Fruit fly (Drosophila melanogaster) whole organism, embryonic: ENCODE data around the gene QIL1.

ENCODE experiments used
- Atf6 ChIP-seq: fragments of 200-800 bp; sonication (Bioruptor generic); IDR thresholded peaks from 2 replicates; pipeline ENCODE4 v1.3.6; 2022; ENCODE audit warnings: missing biosample characterization, missing genetic modification characterization
- CG10431 ChIP-seq: fragments of 200-800 bp; sonication (Bioruptor generic); optimal IDR thresholded peaks from 3 replicates; lab custom pipeline; 2018; ENCODE audit warnings: missing biosample characterization, mild to moderate bottlenecking, missing genetic modification characterization
- CG12104 ChIP-seq: fragments of 200-800 bp; sonication (Bioruptor generic); optimal IDR thresholded peaks from 3 replicates; lab custom pipeline; 2016; ENCODE audit warnings: missing biosample characterization, missing genetic modification characterization
- CG12155 ChIP-seq: fragments of 200-800 bp; sonication (Bioruptor generic); optimal IDR thresholded peaks from 3 replicates; lab custom pipeline; 2016; ENCODE audit warnings: missing biosample characterization, missing genetic modification characterization
- CG14014 ChIP-seq: fragments of 200-800 bp; sonication (Bioruptor generic); IDR thresholded peaks from 2 replicates; pipeline ENCODE4 v1.3.6; 2022; ENCODE audit warnings: missing biosample characterization, missing genetic modification characterization
- CG14860 ChIP-seq: fragments of 200-800 bp; sonication (Bioruptor generic); IDR thresholded peaks from 3 replicates; pipeline ENCODE4 v1.3.6; 2022; ENCODE audit warnings: missing biosample characterization, missing genetic modification characterization; ENCODE audit not compliant: partially characterized antibody
- CG1647 ChIP-seq: fragments of 200-800 bp; sonication (Bioruptor generic); optimal IDR thresholded peaks from 3 replicates; lab custom pipeline; 2016; ENCODE audit warnings: missing biosample characterization, missing genetic modification characterization
- CG17359 ChIP-seq: fragments of 200-800 bp; sonication (Bioruptor generic); optimal IDR thresholded peaks from 3 replicates; lab custom pipeline; 2018; ENCODE audit warnings: missing biosample characterization, mild to moderate bottlenecking, missing genetic modification characterization, moderate library complexity
- CG17385 ChIP-seq: fragments of 200-800 bp; sonication (Bioruptor generic); optimal IDR thresholded peaks from 3 replicates; lab custom pipeline; 2018; ENCODE audit warnings: missing biosample characterization, mild to moderate bottlenecking, missing genetic modification characterization
- CG18262 ChIP-seq: fragments of 200-800 bp; optimal IDR thresholded peaks from 3 replicates; lab custom pipeline; 2019; ENCODE audit warnings: missing biosample characterization, mild to moderate bottlenecking, missing genetic modification characterization, moderate library complexity
- CG18619 ChIP-seq: fragments of 200-800 bp; sonication (Bioruptor generic); optimal IDR thresholded peaks from 3 replicates; lab custom pipeline; 2017; ENCODE audit warnings: missing biosample characterization, mild to moderate bottlenecking, missing genetic modification characterization
- CG2116 ChIP-seq: fragments of 200-800 bp; sonication (Bioruptor generic); optimal IDR thresholded peaks from 3 replicates; lab custom pipeline; 2018; ENCODE audit warnings: missing biosample characterization, mild to moderate bottlenecking, missing genetic modification characterization
- CG2202 ChIP-seq: fragments of 200-800 bp; sonication (Bioruptor generic); optimal IDR thresholded peaks from 2 replicates; lab custom pipeline; 2018; ENCODE audit warnings: missing biosample characterization, mild to moderate bottlenecking, missing genetic modification characterization
- CG31224 ChIP-seq: fragments of 200-800 bp; sonication (Bioruptor generic); IDR thresholded peaks from 2 replicates; pipeline ENCODE4 v1.3.6; 2022; ENCODE audit warnings: missing biosample characterization, missing genetic modification characterization
- CG4404 ChIP-seq: fragments of 200-800 bp; sonication (Bioruptor generic); IDR thresholded peaks from 2 replicates; pipeline ENCODE4 v1.3.6; 2022; ENCODE audit warnings: missing biosample characterization, missing genetic modification characterization
- CG7271 ChIP-seq: fragments of 200-800 bp; sonication (Bioruptor generic); optimal IDR thresholded peaks from 2 replicates; lab custom pipeline; 2018; ENCODE audit warnings: missing biosample characterization, mild to moderate bottlenecking, missing genetic modification characterization, moderate library complexity
- CG7556 ChIP-seq: fragments of 200-800 bp; sonication (Bioruptor generic); optimal IDR thresholded peaks from 2 replicates; lab custom pipeline; 2017; ENCODE audit warnings: missing biosample characterization, mild to moderate bottlenecking, missing genetic modification characterization
- CG8281 ChIP-seq: fragments of 200-800 bp; sonication (Bioruptor generic); optimal IDR thresholded peaks from 2 replicates; lab custom pipeline; 2018; ENCODE audit warnings: missing biosample characterization, mild to moderate bottlenecking, missing genetic modification characterization, moderate library complexity
- CG8388 ChIP-seq: fragments of 200-800 bp; sonication (Bioruptor generic); optimal IDR thresholded peaks from 2 replicates; lab custom pipeline; 2019; ENCODE audit warnings: missing biosample characterization, mild to moderate bottlenecking, missing genetic modification characterization, moderate library complexity
- Camta ChIP-seq: fragments of 200-800 bp; sonication (Bioruptor generic); optimal IDR thresholded peaks from 2 replicates; lab custom pipeline; 2016; ENCODE audit warnings: missing biosample characterization, missing genetic modification characterization
- Chrac-16 ChIP-seq: fragments of 200-800 bp; sonication (Bioruptor generic); optimal IDR thresholded peaks from 3 replicates; lab custom pipeline; 2016; ENCODE audit warnings: missing biosample characterization, missing genetic modification characterization
- Dip2 ChIP-seq: fragments of 200-800 bp; sonication (Bioruptor generic); IDR thresholded peaks from 2 replicates; pipeline ENCODE4 v1.3.6; 2022; ENCODE audit warnings: missing biosample characterization, missing genetic modification characterization
- E2f2 ChIP-seq: fragments of 200-800 bp; sonication (Bioruptor generic); IDR thresholded peaks from 2 replicates; pipeline ENCODE4 v1.3.6; 2022; ENCODE audit warnings: missing biosample characterization, missing genetic modification characterization
- Fer3 ChIP-seq: fragments of 200-800 bp; sonication (Bioruptor generic); optimal IDR thresholded peaks from 2 replicates; lab custom pipeline; 2018; ENCODE audit warnings: missing biosample characterization, mild to moderate bottlenecking, missing genetic modification characterization, moderate library complexity
- H15 ChIP-seq: fragments of 200-800 bp; sonication (Bioruptor generic); IDR thresholded peaks from 3 replicates; pipeline ENCODE4 v1.3.6; 2022; ENCODE audit warnings: missing biosample characterization, missing genetic modification characterization
- HmgD ChIP-seq: fragments of 200-800 bp; sonication (Bioruptor generic); optimal IDR thresholded peaks from 3 replicates; lab custom pipeline; 2016; ENCODE audit warnings: missing biosample characterization, missing genetic modification characterization
- Jarid2 ChIP-seq: fragments of 200-800 bp; sonication (Bioruptor generic); optimal IDR thresholded peaks from 3 replicates; lab custom pipeline; 2017; ENCODE audit warnings: mild to moderate bottlenecking, missing biosample characterization, missing genetic modification reagents, missing genetic modification characterization
- MBD-R2 ChIP-seq: fragments of 200-800 bp; sonication (Bioruptor generic); IDR thresholded peaks from 2 replicates; pipeline ENCODE4 v1.3.6; 2022; ENCODE audit warnings: missing biosample characterization, missing genetic modification characterization
- Meics ChIP-seq: fragments of 200-800 bp; sonication (Bioruptor generic); optimal IDR thresholded peaks from 2 replicates; lab custom pipeline; 2017; ENCODE audit warnings: missing biosample characterization, mild to moderate bottlenecking, missing genetic modification characterization
- Mrtf ChIP-seq: fragments of 200-800 bp; sonication (Bioruptor generic); IDR thresholded peaks from 3 replicates; pipeline ENCODE4 v1.3.6; 2022; ENCODE audit warnings: missing biosample characterization, missing genetic modification characterization
- NC2α ChIP-seq: fragments of 200-800 bp; sonication (Bioruptor generic); optimal IDR thresholded peaks from 2 replicates; lab custom pipeline; 2016; ENCODE audit warnings: missing biosample characterization, missing genetic modification characterization
- Neu2 ChIP-seq: fragments of 200-800 bp; sonication (Bioruptor generic); optimal IDR thresholded peaks from 3 replicates; lab custom pipeline; 2016; ENCODE audit warnings: missing biosample characterization, missing genetic modification characterization, borderline replicate concordance
- Ravus ChIP-seq: fragments of 200-800 bp; sonication (Bioruptor generic); IDR thresholded peaks from 2 replicates; pipeline ENCODE4 v1.3.6; 2022; ENCODE audit warnings: missing biosample characterization, missing genetic modification characterization
- Trl ChIP-seq, 3 experiments: fragments of >200 bp in 2 of 3; fragments of 200-800 bp in 1 of 3; sonication (Bioruptor generic) in 1 of 3; optimal IDR thresholded peaks; 2 replicates in 1 of 3; 3 replicates in 2 of 3; lab custom pipeline; 2016 to 2017; ENCODE audit warnings: missing biosample characterization in 1 of 3, missing genetic modification characterization in 1 of 3
- aop ChIP-seq: fragments of 200-800 bp; sonication (Bioruptor generic); IDR thresholded peaks from 2 replicates; pipeline ENCODE4 v1.3.6; 2022; ENCODE audit warnings: missing biosample characterization, missing genetic modification characterization
- bcd ChIP-seq: fragments of 200-800 bp; sonication (Bioruptor generic); optimal IDR thresholded peaks from 2 replicates; lab custom pipeline; 2017; ENCODE audit warnings: missing biosample characterization, mild to moderate bottlenecking, missing genetic modification characterization
- cad ChIP-seq: fragments of >200 bp; optimal IDR thresholded peaks from 2 replicates; lab custom pipeline; 2017; ENCODE audit warnings: missing biosample characterization, missing genetic modification characterization
- chinmo ChIP-seq: fragments of 200-800 bp; sonication (Bioruptor generic); IDR thresholded peaks from 4 replicates; pipeline ENCODE4 v1.3.6; 2022; ENCODE audit warnings: missing biosample characterization, missing genetic modification characterization; ENCODE audit not compliant: partially characterized antibody
- crp ChIP-seq, 2 experiments: fragments of 200-800 bp; sonication (Bioruptor generic); optimal IDR thresholded peaks; 2 replicates in 1 of 2; 3 replicates in 1 of 2; lab custom pipeline; 2017; ENCODE audit warnings: missing biosample characterization in 2 of 2, missing genetic modification characterization in 2 of 2, mild to moderate bottlenecking in 1 of 2, moderate library complexity in 1 of 2
- gce ChIP-seq: fragments of 200-800 bp; sonication (Bioruptor generic); IDR thresholded peaks from 3 replicates; pipeline ENCODE4 v1.3.6; 2022; ENCODE audit warnings: missing biosample characterization, missing genetic modification characterization
- gem ChIP-seq: fragments of 200-800 bp; sonication (Bioruptor generic); optimal IDR thresholded peaks from 2 replicates; lab custom pipeline; 2019; ENCODE audit warnings: missing biosample characterization, mild to moderate bottlenecking, missing genetic modification characterization, moderate library complexity
- gro ChIP-seq: fragments of 200-800 bp; sonication (Bioruptor generic); optimal IDR thresholded peaks from 2 replicates; lab custom pipeline; 2016; ENCODE audit warnings: missing biosample characterization, missing genetic modification characterization
- kah ChIP-seq: fragments of 200-800 bp; sonication (Bioruptor generic); optimal IDR thresholded peaks from 2 replicates; lab custom pipeline; 2018; ENCODE audit warnings: missing biosample characterization, mild to moderate bottlenecking, missing genetic modification characterization
- kay ChIP-seq: fragments of 200-800 bp; sonication (Bioruptor generic); optimal IDR thresholded peaks from 2 replicates; lab custom pipeline; 2016; ENCODE audit warnings: missing biosample characterization, missing genetic modification characterization
- kni ChIP-seq: fragments of 200-800 bp; sonication (Bioruptor generic); optimal IDR thresholded peaks from 3 replicates; lab custom pipeline; 2017; ENCODE audit warnings: mild to moderate bottlenecking, missing biosample characterization, missing genetic modification reagents, missing genetic modification characterization
- lilli ChIP-seq: fragments of 200-800 bp; sonication (Bioruptor generic); optimal IDR thresholded peaks from 3 replicates; lab custom pipeline; 2016; ENCODE audit warnings: missing biosample characterization, missing genetic modification characterization
- mirr ChIP-seq: fragments of 200-800 bp; sonication (Bioruptor generic); optimal IDR thresholded peaks from 3 replicates; lab custom pipeline; 2018; ENCODE audit warnings: missing biosample characterization, mild to moderate bottlenecking, missing genetic modification characterization
- pnt ChIP-seq: fragments of 200-800 bp; sonication (Bioruptor generic); optimal IDR thresholded peaks from 3 replicates; lab custom pipeline; 2016; ENCODE audit warnings: missing biosample characterization, missing genetic modification characterization
- pzg ChIP-seq: fragments of 200-800 bp; sonication (Bioruptor generic); optimal IDR thresholded peaks from 3 replicates; lab custom pipeline; 2018; ENCODE audit warnings: missing biosample characterization, mild to moderate bottlenecking, missing genetic modification characterization, moderate library complexity
- scrt ChIP-seq: fragments of 200-800 bp; sonication (Bioruptor generic); optimal IDR thresholded peaks from 2 replicates; lab custom pipeline; 2018; ENCODE audit warnings: missing biosample characterization, mild to moderate bottlenecking, missing genetic modification characterization, moderate library complexity
- zen ChIP-seq: fragments of 200-800 bp; sonication (Bioruptor generic); optimal IDR thresholded peaks from 3 replicates; lab custom pipeline; 2018; ENCODE audit warnings: missing biosample characterization, mild to moderate bottlenecking, missing genetic modification characterization, moderate library complexity

QIL1 gene

DNA sequence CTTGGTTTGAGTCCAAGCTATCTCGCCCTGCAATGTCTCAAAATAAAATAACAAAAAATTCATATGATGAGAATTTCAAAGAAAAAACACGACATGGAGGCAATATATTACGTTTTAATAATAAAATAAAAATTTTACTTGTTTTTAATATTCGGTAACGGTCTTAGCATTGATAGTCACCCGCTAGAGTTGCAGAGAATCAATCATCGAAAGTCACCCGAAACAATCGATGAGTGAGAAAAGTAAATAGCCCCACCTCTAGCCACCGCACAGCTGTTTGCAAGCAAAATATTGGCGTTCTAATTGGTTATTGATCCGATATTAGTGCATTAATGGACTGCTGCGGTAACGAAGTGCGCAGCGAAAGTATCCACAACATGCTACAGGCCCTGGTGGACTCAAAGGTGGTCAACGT is 10.2 kb downstream of the QIL1 start, which contains the start of gene CG34250 (continued):
- TF ChIP-seq bcd (GFP tag; lab: Kevin White, UChicago): peak; percentile 23
- no peak for TF ChIP-seq E2f2
- no peak for TF ChIP-seq Ravus (GFP tag; lab: Robert Waterston, UW)
- no peak for TF ChIP-seq cad (GFP tag; lab: Kevin White, UChicago)
- TF ChIP-seq gro (GFP tag; lab: Kevin White, UChicago): no peak
- TF ChIP-seq gem: peak; percentile 33
- TF ChIP-seq crp (GFP tag; optimal IDR thresholded peaks at IDR 0.05; lab: Kevin White, UChicago): peak; percentile 95 to 99
- TF ChIP-seq CG12104 (GFP tag; lab: Kevin White, UChicago): peak; percentile 38
- no peak for TF ChIP-seq gce (GFP tag; lab: Robert Waterston, UW)
- TF ChIP-seq CG17385 (GFP tag; lab: Kevin White, UChicago): no peak
- no peak for TF ChIP-seq Camta (GFP tag; lab: Kevin White, UChicago)
- peak; percentile 39 for TF ChIP-seq zen (tag; lab: Kevin White, UChicago)
- peak; percentile 84 for TF ChIP-seq pzg (GFP tag; lab: Kevin White, UChicago)
- peak; percentile 38 for TF ChIP-seq CG12155 (GFP tag; lab: Kevin White, UChicago)
- no peak for TF ChIP-seq CG8281
- no peak for TF ChIP-seq pnt (GFP tag; lab: Kevin White, UChicago)
- no peak for TF ChIP-seq kni (GFP tag; lab: Kevin White, UChicago)
- TF ChIP-seq HmgD (GFP tag; lab: Kevin White, UChicago): no peak
- no peak for TF ChIP-seq Atf6 (GFP tag; lab: Robert Waterston, UW)
- no peak for TF ChIP-seq Mrtf (GFP tag; lab: Robert Waterston, UW)
- TF ChIP-seq Dip2: no peak
- no peak for TF ChIP-seq CG31224
- TF ChIP-seq CG14014 (GFP tag; lab: Robert Waterston, UW): 0 out of 2 replicates have a peak, but pooled peaks have one; percentile 18
- TF ChIP-seq H15: no peak
- peak; percentile 100 for TF ChIP-seq CG2116
- TF ChIP-seq CG7271: no peak
- TF ChIP-seq mirr (GFP tag; lab: Kevin White, UChicago): no peak
- no peak for TF ChIP-seq NC2α
- peak; percentile 37 for TF ChIP-seq CG18262 (tag; lab: Kevin White, UChicago)
- no peak for TF ChIP-seq CG1647 (GFP tag; lab: Kevin White, UChicago)
- TF ChIP-seq kah: no peak
- TF ChIP-seq Neu2 (GFP tag; lab: Kevin White, UChicago): no peak
- TF ChIP-seq Meics (GFP tag; lab: Kevin White, UChicago): peak; percentile 35
- TF ChIP-seq Fer3 (tag; lab: Kevin White, UChicago): peak; percentile 15
- TF ChIP-seq Trl (optimal IDR thresholded peaks at IDR 0.05; lab: Kevin White, UChicago): no peak
- TF ChIP-seq Trl (GFP tag; optimal IDR thresholded peaks at IDR 0.05; lab: Kevin White, UChicago): no peak
- TF ChIP-seq CG4404: no peak
- peak; percentile 46 for TF ChIP-seq CG18619
- peak; percentile 8 for TF ChIP-seq scrt (GFP tag; lab: Kevin White, UChicago)
- TF ChIP-seq chinmo (GFP tag; lab: Robert Waterston, UW): peak; percentile 62; the same call in 2 of the 4 replicates
- TF ChIP-seq kay (GFP tag; lab: Kevin White, UChicago): peak; percentile 6
- TF ChIP-seq CG10431: peak; percentile 12
- TF ChIP-seq CG17359 (tag; lab: Kevin White, UChicago): peak; percentile 9
- TF ChIP-seq Jarid2 (GFP tag; lab: Kevin White, UChicago): no peak
- TF ChIP-seq Chrac-16 (GFP tag; lab: Kevin White, UChicago): peak; percentile 37
- TF ChIP-seq aop (GFP tag; lab: Robert Waterston, UW): no peak
- TF ChIP-seq CG7556 (GFP tag; lab: Kevin White, UChicago): no peak
- peak; percentile 5 for TF ChIP-seq CG2202 (tag; lab: Kevin White, UChicago)
- peak; percentile 68 for TF ChIP-seq MBD-R2
- TF ChIP-seq lilli (GFP tag; lab: Kevin White, UChicago): peak; percentile 64
- no peak for TF ChIP-seq CG8388 (GFP tag; lab: Kevin White, UChicago)
- TF ChIP-seq CG14860 (GFP tag; lab: Robert Waterston, UW): peak; percentile 66; the same call in 2 of the 3 replicates
